Worm (Caenorhabditis elegans): Measurements from ENCODE around the gene lin-12.

- TF ChIP-seq pha-4 (tag; optimal IDR thresholded peaks at IDR 0.05) (no peak), rnt-1 (tag; optimal IDR thresholded peaks at IDR 0.05) (no peak), hlh-15 (tag; optimal IDR thresholded peaks at IDR 0.05) (no peak), pag-3 (tag; optimal IDR thresholded peaks at IDR 0.05; ENCODE audit: borderline replicate concordance) (no peak), nhr-11 (tag; optimal IDR thresholded peaks at IDR 0.05) (no peak), lim-6 (tag; optimal IDR thresholded peaks at IDR 0.05) (no peak), unc-86 (tag; optimal IDR thresholded peaks at IDR 0.05) (no peak), nfya-1 (tag; optimal IDR thresholded peaks at IDR 0.05) (no peak), ceh-24 (tag; optimal IDR thresholded peaks at IDR 0.05) (no peak), hlh-8 (tag; optimal IDR thresholded peaks at IDR 0.05) (no peak), sox-4 (tag; optimal IDR thresholded peaks at IDR 0.05) (no peak), ama-1 (optimal IDR thresholded peaks at IDR 0.05) (no peak), ceh-14 (tag; optimal IDR thresholded peaks at IDR 0.05) (no peak)
Measured at ce11 chrIII:9034133-9034532, 37.1 kb downstream of the lin-12 start.
